Fruit fly (Drosophila melanogaster) S2 (cell line): ENCODE results near the gene Mpv17.
A peak's percentile ranks its signal among the peaks of the same experiment; 100 is the strongest.

Experiments
- CG8478 ChIP-seq: fragments of >200 bp; optimal IDR thresholded peaks from 2 replicates; lab custom pipeline; 2018
- CTCF ChIP-seq, 2 experiments: fragments of >200 bp; optimal IDR thresholded peaks; 2 replicates each; lab custom pipeline; 2018

DNA sequence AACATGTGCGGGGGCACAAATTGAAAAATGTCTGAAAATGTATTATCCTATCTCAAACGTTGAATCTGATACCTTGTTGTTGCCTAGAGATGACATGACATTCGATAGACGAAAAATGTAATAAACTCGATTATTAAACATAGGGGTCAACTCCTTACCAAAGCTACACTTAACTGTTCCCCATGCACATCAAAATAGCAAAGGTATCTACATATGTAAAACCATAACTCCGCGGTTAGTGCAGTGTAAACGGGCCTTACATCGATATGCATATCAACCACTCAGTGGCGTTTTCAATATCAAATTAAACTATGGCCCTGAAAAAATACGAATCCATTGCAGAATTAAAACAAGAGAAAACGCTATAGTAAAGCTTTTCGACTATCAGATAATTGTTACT, 22.1 kb upstream of the Mpv17 start:
- peak; percentile 13 to 19 for TF ChIP-seq CTCF (optimal IDR thresholded peaks at IDR 0.05; lab: Kevin White, UChicago)
- TF ChIP-seq CG8478 (lab: Kevin White, UChicago) = no peak
